Fruit fly (Drosophila melanogaster): ENCODE data around the gene DIP-iota.

Gene DIP-iota

DNA sequence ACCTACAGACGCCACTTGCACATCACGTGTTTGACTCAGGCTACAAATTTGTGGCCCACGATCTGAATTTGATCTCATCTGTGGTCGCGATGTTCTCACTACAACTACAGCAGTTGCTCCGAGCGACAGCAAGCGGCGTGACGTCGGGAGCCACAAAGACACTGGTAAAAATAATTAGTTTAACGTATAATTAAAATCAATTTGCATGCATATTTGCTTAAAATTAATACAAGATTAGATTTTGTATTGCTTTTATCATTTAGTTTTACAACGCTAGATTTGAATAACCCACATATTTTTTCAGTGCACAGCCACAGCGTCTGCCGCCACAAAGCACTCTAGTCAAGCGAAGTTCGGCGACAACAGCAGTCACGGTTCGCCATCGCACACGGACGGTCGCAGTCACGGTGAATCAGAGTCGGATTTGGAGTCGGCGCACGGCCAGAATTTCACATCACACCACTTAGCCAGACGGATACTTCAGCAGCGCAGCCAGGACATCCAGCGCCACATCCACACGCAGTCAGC, 9.0 kb downstream of the DIP-iota start (continued):
- TF ChIP-seq sens-2 (GFP tag; IDR thresholded peaks at IDR 0.05) (peak; percentile 100), CG15696 (tag; optimal IDR thresholded peaks at IDR 0.05) (peak; percentile 100), CG11696 (GFP tag; IDR thresholded peaks at IDR 0.05) (peak; percentile 99), CG7987 (GFP tag; optimal IDR thresholded peaks at IDR 0.05) (peak; percentile 100), BEAF-32 (GFP tag; optimal IDR thresholded peaks at IDR 0.05) (peak; percentile 55), Atf6 (GFP tag; IDR thresholded peaks at IDR 0.05) (peak; percentile 100), lilli (GFP tag; optimal IDR thresholded peaks at IDR 0.05) (peak; percentile 100), CG11247 (GFP tag; IDR thresholded peaks at IDR 0.05) (peak; percentile 100), CG2712 (tag; optimal IDR thresholded peaks at IDR 0.05) (peak; percentile 100), CG12236 (GFP tag; optimal IDR thresholded peaks at IDR 0.05) (peak; percentile 100), CG6175 (GFP tag; IDR thresholded peaks at IDR 0.05) (peak; percentile 100), fru (optimal IDR thresholded peaks at IDR 0.05) (no peak), pan (optimal IDR thresholded peaks at IDR 0.05) (no peak), pan (GFP tag; optimal IDR thresholded peaks at IDR 0.05 in 1 of 2, IDR thresholded peaks at IDR 0.05 in 1 of 2) (peak in 1 of 2 experiments; percentile 100), CG1024 (GFP tag; IDR thresholded peaks at IDR 0.05) (peak; percentile 99), vvl (GFP tag; IDR thresholded peaks at IDR 0.05) (peak; percentile 100), CG1233 (GFP tag; optimal IDR thresholded peaks at IDR 0.05) (peak; percentile 100), esg (GFP tag; conservative IDR thresholded peaks at IDR 0.05) (peak; percentile 100), Fer2 (tag; optimal IDR thresholded peaks at IDR 0.05) (peak; percentile 100), ham (GFP tag; IDR thresholded peaks at IDR 0.05) (peak; percentile 100), CG17568 (GFP tag; optimal IDR thresholded peaks at IDR 0.05) (peak; percentile 100), CrebB (tag; optimal IDR thresholded peaks at IDR 0.05) (peak; percentile 100), CG3847 (GFP tag; IDR thresholded peaks at IDR 0.05) (peak; percentile 100), CG3281 (GFP tag; optimal IDR thresholded peaks at IDR 0.05) (peak; percentile 100), ken (GFP tag; IDR thresholded peaks at IDR 0.05) (peak; percentile 100), CG11695 (GFP tag; IDR thresholded peaks at IDR 0.05) (peak; percentile 100), CG10267 (tag; optimal IDR thresholded peaks at IDR 0.05) (peak; percentile 100), CG8944 (GFP tag; optimal IDR thresholded peaks at IDR 0.05) (peak; percentile 100), Mrtf (GFP tag; IDR thresholded peaks at IDR 0.05) (peak; percentile 100), CG31388 (GFP tag; optimal IDR thresholded peaks at IDR 0.05) (peak; percentile 100), TFAM (GFP tag; optimal IDR thresholded peaks at IDR 0.05) (peak; percentile 98), fd96Cb (tag; optimal IDR thresholded peaks at IDR 0.05) (peak; percentile 100), Doc2 (GFP tag; IDR thresholded peaks at IDR 0.05) (peak; percentile 100), NK7.1 (GFP tag; optimal IDR thresholded peaks at IDR 0.05) (peak; percentile 100), ATbp (GFP tag; optimal IDR thresholded peaks at IDR 0.05) (peak; percentile 100), seq (GFP tag; IDR thresholded peaks at IDR 0.05) (peak; percentile 100), Ssrp (tag; optimal IDR thresholded peaks at IDR 0.05) (peak; percentile 100), caup (GFP tag; optimal IDR thresholded peaks at IDR 0.05; ENCODE audit: severe bottlenecking) (peak; percentile 100), Dref (GFP tag; IDR thresholded peaks at IDR 0.05) (peak; percentile 63), gce (GFP tag; IDR thresholded peaks at IDR 0.05) (peak; percentile 100), sima (GFP tag; optimal IDR thresholded peaks at IDR 0.05) (peak; percentile 100), pita (GFP tag; optimal IDR thresholded peaks at IDR 0.05) (peak; percentile 20), CG11560 (tag; IDR thresholded peaks at IDR 0.05) (peak; percentile 97), CG9727 (GFP tag; optimal IDR thresholded peaks at IDR 0.05) (peak; percentile 100), CG33213 (GFP tag; optimal IDR thresholded peaks at IDR 0.05) (peak; percentile 100), CG18599 (GFP tag; optimal IDR thresholded peaks at IDR 0.05) (peak; percentile 100), pb (GFP tag; optimal IDR thresholded peaks at IDR 0.05) (peak; percentile 100), Xrp1 (GFP tag; IDR thresholded peaks at IDR 0.05) (peak; percentile 100), CG13296 (GFP tag; optimal IDR thresholded peaks at IDR 0.05) (peak; percentile 100), sob (GFP tag; IDR thresholded peaks at IDR 0.05) (peak; percentile 100), CG8281 (tag; optimal IDR thresholded peaks at IDR 0.05) (peak; percentile 97)
